Fruit fly (Drosophila melanogaster): ENCODE data around the gene CG7091.
A peak's percentile ranks its signal among the peaks of the same experiment; 100 is the strongest.

The CG7091 gene

dm6 chr3R:13012351-13012750 lies 34.6 kb downstream of the CG7091 start (continued):
- TF ChIP-seq Rfx (GFP tag; IDR thresholded peaks at IDR 0.05) = peak; percentile 75
- no peak for TF ChIP-seq CG33557 (GFP tag; optimal IDR thresholded peaks at IDR 0.05)
- TF ChIP-seq Mrtf (GFP tag; IDR thresholded peaks at IDR 0.05) = 0 out of 3 replicates have a peak, but pooled peaks have one; percentile 23
- TF ChIP-seq Gug (GFP tag; IDR thresholded peaks at IDR 0.05) = peak; percentile 65; the same call in 3 of the 4 replicates
- 0 out of 2 replicates have a peak, but pooled peaks have one; percentile 41 for TF ChIP-seq CG14014 (GFP tag; IDR thresholded peaks at IDR 0.05)
- peak; percentile 58 for TF ChIP-seq E2f1 (GFP tag; IDR thresholded peaks at IDR 0.05)
- peak; percentile 44 for TF ChIP-seq Hsf (GFP tag; optimal IDR thresholded peaks at IDR 0.05)
- 0 out of 2 replicates have a peak, but pooled peaks have one; percentile 17 for TF ChIP-seq bbx (GFP tag; IDR thresholded peaks at IDR 0.05; ENCODE audit: partially characterized antibody)
- TF ChIP-seq gem (tag; optimal IDR thresholded peaks at IDR 0.05) = no peak
- TF ChIP-seq klu (GFP tag; IDR thresholded peaks at IDR 0.05) = peak; percentile 44; the same call in 1 of the 2 replicates
- TF ChIP-seq Gsc (GFP tag; IDR thresholded peaks at IDR 0.05) = no peak
- TF ChIP-seq CG15601 (tag; optimal IDR thresholded peaks at IDR 0.05) = no peak
- TF ChIP-seq shn (GFP tag; optimal IDR thresholded peaks at IDR 0.05) = peak; percentile 22
- peak; percentile 53; the same call in 1 of the 2 replicates for TF ChIP-seq CG4360 (GFP tag; IDR thresholded peaks at IDR 0.05)
- TF ChIP-seq BEAF-32 (GFP tag; optimal IDR thresholded peaks at IDR 0.05) = no peak
- peak; percentile 39 for TF ChIP-seq nerfin-1 (tag; optimal IDR thresholded peaks at IDR 0.05)
- TF ChIP-seq wor (GFP tag; IDR thresholded peaks at IDR 0.05) = peak; percentile 45; the same call in 1 of the 2 replicates
- peak; percentile 74 for TF ChIP-seq sisA (GFP tag; IDR thresholded peaks at IDR 0.05)
- TF ChIP-seq CG11456 (GFP tag; IDR thresholded peaks at IDR 0.05) = peak; percentile 73
- no peak for TF ChIP-seq insv (GFP tag; optimal IDR thresholded peaks at IDR 0.05)
- TF ChIP-seq NfI (GFP tag; optimal IDR thresholded peaks at IDR 0.05) = peak; percentile 58
- TF ChIP-seq psq (GFP tag; optimal IDR thresholded peaks at IDR 0.05) = no peak
- no peak for TF ChIP-seq kni (GFP tag; optimal IDR thresholded peaks at IDR 0.05)
- peak; percentile 0 for TF ChIP-seq Dek (tag; optimal IDR thresholded peaks at IDR 0.05)
- TF ChIP-seq CG6791 (GFP tag; IDR thresholded peaks at IDR 0.05; ENCODE audit: partially characterized antibody) = 0 out of 3 replicates have a peak, but pooled peaks have one; percentile 11
- TF ChIP-seq Abd-B (GFP tag; optimal IDR thresholded peaks at IDR 0.05) = peak; percentile 53
- peak; percentile 30 for TF ChIP-seq Sry-δ (GFP tag; optimal IDR thresholded peaks at IDR 0.05)
- peak; percentile 21 for TF ChIP-seq Atf3 (GFP tag; optimal IDR thresholded peaks at IDR 0.05)
- TF ChIP-seq eyg (GFP tag; optimal IDR thresholded peaks at IDR 0.05) = peak; percentile 66
- peak; percentile 94 for TF ChIP-seq CG12155 (GFP tag; optimal IDR thresholded peaks at IDR 0.05)
- peak; percentile 88 for TF ChIP-seq ewg (GFP tag; optimal IDR thresholded peaks at IDR 0.05)
- peak; percentile 96 for TF ChIP-seq Med (GFP tag)
- TF ChIP-seq CG17385 (GFP tag; optimal IDR thresholded peaks at IDR 0.05) = peak; percentile 41
- no peak for TF ChIP-seq CG34376 (GFP tag; optimal IDR thresholded peaks at IDR 0.05)
- TF ChIP-seq Poxn (GFP tag; IDR thresholded peaks at IDR 0.05) = no peak
- TF ChIP-seq CG12769 (tag; optimal IDR thresholded peaks at IDR 0.05) = no peak
- no peak for TF ChIP-seq dmrt99B (tag; optimal IDR thresholded peaks at IDR 0.05)
- peak; percentile 66 for TF ChIP-seq CG8944 (GFP tag; optimal IDR thresholded peaks at IDR 0.05)
- no peak for TF ChIP-seq HLH4C (GFP tag; IDR thresholded peaks at IDR 0.05; ENCODE audit: partially characterized antibody)
- no peak for TF ChIP-seq emc (GFP tag; optimal IDR thresholded peaks at IDR 0.05)
- no peak for TF ChIP-seq CG13287 (GFP tag; IDR thresholded peaks at IDR 0.05; ENCODE audit: partially characterized antibody)
- peak; percentile 38 for TF ChIP-seq Oli (tag; optimal IDR thresholded peaks at IDR 0.05)
- peak; percentile 77 for TF ChIP-seq cg (GFP tag; optimal IDR thresholded peaks at IDR 0.05)
- no peak for TF ChIP-seq jing (GFP tag; optimal IDR thresholded peaks at IDR 0.05)
- peak; percentile 62 for TF ChIP-seq org-1 (GFP tag; optimal IDR thresholded peaks at IDR 0.05)
- TF ChIP-seq PHDP (tag; optimal IDR thresholded peaks at IDR 0.05) = peak; percentile 38
- TF ChIP-seq CG6654 (GFP tag; optimal IDR thresholded peaks at IDR 0.05) = no peak
- TF ChIP-seq CG32767 (GFP tag; IDR thresholded peaks at IDR 0.05) = 0 out of 2 replicates have a peak, but pooled peaks have one; percentile 45
- TF ChIP-seq CG10366 (GFP tag; IDR thresholded peaks at IDR 0.05) = peak; percentile 72
- TF ChIP-seq CG6689 (GFP tag; IDR thresholded peaks at IDR 0.05) = peak; percentile 53; the same call in 1 of the 2 replicates
